Worm (Caenorhabditis elegans): Measurements from ENCODE around the gene nspf-3.

DNA sequence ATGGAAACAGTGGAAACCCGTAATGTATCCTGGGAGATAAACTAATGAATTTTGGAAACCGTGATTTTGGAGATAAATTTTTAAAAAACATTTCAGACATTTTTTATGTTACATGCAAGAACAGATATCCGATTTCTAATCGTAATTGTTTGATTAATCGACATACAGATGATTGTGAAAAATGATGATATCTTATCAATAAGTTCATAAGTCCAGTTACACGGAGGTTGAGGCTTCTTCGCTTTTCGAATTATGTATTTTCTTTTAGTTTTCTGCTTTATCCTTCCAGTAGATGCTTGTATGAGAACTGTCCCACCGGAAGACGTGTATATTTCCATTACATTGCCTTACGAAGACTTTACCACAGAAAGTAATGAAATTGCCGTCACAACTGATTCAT is 24.4 kb downstream of the nspf-3 start, which contains the start of gene F22E5.22:
- no peak for TF ChIP-seq snpc-4 (tag; optimal IDR thresholded peaks at IDR 0.05)
- TF ChIP-seq ceh-20 (GFP tag; IDR thresholded peaks at IDR 0.05) = no peak
